Worm (Caenorhabditis elegans) whole organism, mixed stage, embryonic: ENCODE results near the gene zyg-11.

Experiments
- ceh-83 ChIP-seq: fragments of 200-800 bp; sonication (Bioruptor generic); optimal IDR thresholded peaks from 2 replicates; lab custom pipeline; 2018; ENCODE audit warnings: mild to moderate bottlenecking, missing genetic modification characterization, missing compliant biosample characterization
- elt-3 ChIP-seq: fragments of 150-350 bp; optimal IDR thresholded peaks from 2 replicates; lab custom pipeline; 2014; ENCODE audit warnings: missing biosample characterization, missing genetic modification characterization
- flh-1 ChIP-seq: fragments of 200-800 bp; sonication (Bioruptor generic); optimal IDR thresholded peaks from 2 replicates; lab custom pipeline; 2018; ENCODE audit warnings: mild to moderate bottlenecking, missing genetic modification characterization, moderate library complexity, missing compliant biosample characterization
- lin-13 ChIP-seq: fragments of 150-350 bp; optimal IDR thresholded peaks from 2 replicates; lab custom pipeline; 2014; ENCODE audit warnings: missing biosample characterization, missing genetic modification characterization
- mep-1 ChIP-seq: fragments of 150-350 bp; optimal IDR thresholded peaks from 2 replicates; lab custom pipeline; 2017; ENCODE audit warnings: missing biosample characterization, missing genetic modification reagents, missing genetic modification characterization, inconsistent platforms
- pha-4 ChIP-seq: fragments of 150-350 bp; optimal IDR thresholded peaks from 2 replicates; lab custom pipeline; 2018; ENCODE audit warnings: missing biosample characterization, missing genetic modification reagents, missing genetic modification characterization
- snpc-4 ChIP-seq: fragments of 150-350 bp; optimal IDR thresholded peaks from 2 replicates; lab custom pipeline; 2014; ENCODE audit warnings: missing biosample characterization, missing genetic modification characterization
- unc-39 ChIP-seq: fragments of 150-350 bp; optimal IDR thresholded peaks from 2 replicates; lab custom pipeline; 2014; ENCODE audit warnings: missing biosample characterization, missing genetic modification characterization
- unc-62 ChIP-seq: fragments of 150-350 bp; optimal IDR thresholded peaks from 2 replicates; lab custom pipeline; 2014; ENCODE audit warnings: missing biosample characterization, missing genetic modification reagents, missing genetic modification characterization

- TF ChIP-seq lin-13 (tag; lab: Kevin White, UChicago), result no peak
- TF ChIP-seq ceh-83, result no peak
- TF ChIP-seq snpc-4 (tag; lab: Kevin White, UChicago), result no peak
- no peak for TF ChIP-seq pha-4
- TF ChIP-seq unc-62, result no peak
- TF ChIP-seq unc-39 (tag; lab: Kevin White, UChicago), result no peak
- TF ChIP-seq flh-1 (GFP tag; lab: Kevin White, UChicago), result no peak
- TF ChIP-seq mep-1 (tag; lab: Kevin White, UChicago), result no peak
- TF ChIP-seq elt-3, result no peak
These were observed 13.3 kb upstream of the zyg-11 start, which contains the start of gene pgp-11 for ce11 chrII:8004157-8004556.
